Fruit fly (Drosophila melanogaster): ENCODE measurements around the gene CG4367.

CG4367 gene

DNA sequence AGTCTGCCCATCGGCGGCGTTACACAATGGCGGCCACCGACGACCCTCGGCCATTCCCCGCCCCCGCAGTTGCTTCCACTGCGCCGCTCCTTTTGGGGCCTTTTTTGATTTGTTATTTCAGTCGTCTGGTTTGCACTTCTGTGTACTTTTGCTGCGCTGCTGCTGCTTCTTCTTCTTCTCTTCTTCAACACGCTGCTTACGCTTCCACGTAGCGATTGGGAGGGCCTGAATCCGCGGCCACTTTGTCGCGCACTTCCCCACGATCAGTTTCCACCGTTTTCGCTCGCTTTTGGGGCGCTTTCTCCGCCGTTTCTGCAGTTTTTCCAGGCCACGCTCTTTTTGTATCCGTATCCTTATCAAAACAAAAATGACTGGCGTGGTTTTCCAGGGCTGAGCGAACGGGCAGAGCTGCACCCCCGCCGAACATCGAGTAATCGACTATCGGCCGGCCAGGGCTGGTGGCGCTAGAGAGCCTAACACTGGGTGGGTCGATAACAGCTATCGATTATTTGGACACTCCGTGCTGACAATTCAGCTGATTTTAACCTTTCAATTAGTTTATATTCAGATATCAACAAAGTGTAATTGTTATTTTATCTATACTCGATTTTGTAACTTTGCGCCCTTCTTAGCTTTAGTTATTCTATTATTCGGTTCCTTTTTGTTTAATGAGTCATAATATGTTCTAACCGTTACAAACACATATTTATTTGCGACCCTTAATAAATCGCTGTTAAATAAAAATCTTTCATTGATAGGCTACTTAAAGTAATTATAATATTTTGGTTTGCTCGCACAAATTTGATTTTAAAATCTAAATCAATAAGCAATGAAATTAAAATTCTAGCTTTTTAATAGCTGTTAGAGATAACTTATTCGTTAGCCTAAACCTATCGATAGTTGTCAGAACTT is 23.1 kb upstream of the CG4367 start, which contains the start of the genes CG4360 and Sirt2 (continued):
- no peak for TF ChIP-seq cad (GFP tag; optimal IDR thresholded peaks at IDR 0.05)
- peak; percentile 88 for TF ChIP-seq BEAF-32 (GFP tag; optimal IDR thresholded peaks at IDR 0.05)
- TF ChIP-seq btn (GFP tag; optimal IDR thresholded peaks at IDR 0.05) = no peak
- peak; percentile 27; the same call in 1 of the 3 replicates for TF ChIP-seq CG11695 (GFP tag; IDR thresholded peaks at IDR 0.05)
- TF ChIP-seq dati (GFP tag; IDR thresholded peaks at IDR 0.05) = no peak
- no peak for TF ChIP-seq ab (GFP tag; optimal IDR thresholded peaks at IDR 0.05)
- no peak for TF ChIP-seq twi (tag; optimal IDR thresholded peaks at IDR 0.05)
- peak; percentile 81 for TF ChIP-seq mld (GFP tag; IDR thresholded peaks at IDR 0.05; ENCODE audit: partially characterized antibody)
- TF ChIP-seq ssp (GFP tag; IDR thresholded peaks at IDR 0.05) = peak; percentile 44; the same call in 1 of the 2 replicates
- no peak for TF ChIP-seq zf30C (GFP tag; optimal IDR thresholded peaks at IDR 0.05)
- peak; percentile 47 for TF ChIP-seq shn (GFP tag; optimal IDR thresholded peaks at IDR 0.05)
- TF ChIP-seq Hmr (GFP tag; optimal IDR thresholded peaks at IDR 0.05) = peak; percentile 54
- TF ChIP-seq sens (GFP tag) = peak; percentile 87
- no peak for TF ChIP-seq wdn (GFP tag; IDR thresholded peaks at IDR 0.05)
- TF ChIP-seq CG7357 (GFP tag; IDR thresholded peaks at IDR 0.05) = no peak
- peak; percentile 50 for TF ChIP-seq CG14710 (tag; optimal IDR thresholded peaks at IDR 0.05)
- peak; percentile 51 for TF ChIP-seq CG3847 (GFP tag; IDR thresholded peaks at IDR 0.05)
- peak; percentile 59 for TF ChIP-seq CG30403 (GFP tag; optimal IDR thresholded peaks at IDR 0.05)
- peak; percentile 22; the same call in 1 of the 2 replicates for TF ChIP-seq H2.0 (GFP tag; IDR thresholded peaks at IDR 0.05)
- peak; percentile 87 for TF ChIP-seq CG16813 (GFP tag; IDR thresholded peaks at IDR 0.05; ENCODE audit: partially characterized antibody)
- no peak for TF ChIP-seq CkIIα-i1 (GFP tag; IDR thresholded peaks at IDR 0.05)
- TF ChIP-seq br (optimal IDR thresholded peaks at IDR 0.05) = no peak
- TF ChIP-seq CG9609 (GFP tag; optimal IDR thresholded peaks at IDR 0.05) = peak; percentile 47
- TF ChIP-seq CG4707 (GFP tag; optimal IDR thresholded peaks at IDR 0.05) = no peak
- peak; percentile 39 for TF ChIP-seq ems (GFP tag; optimal IDR thresholded peaks at IDR 0.05)
- 0 out of 3 replicates have a peak, but pooled peaks have one; percentile 18 for TF ChIP-seq Mrtf (GFP tag; IDR thresholded peaks at IDR 0.05)
- TF ChIP-seq klu (GFP tag; IDR thresholded peaks at IDR 0.05) = peak; percentile 28
- peak; percentile 32 for TF ChIP-seq Meics (GFP tag; optimal IDR thresholded peaks at IDR 0.05)
- TF ChIP-seq ap (GFP tag; IDR thresholded peaks at IDR 0.05) = no peak
- peak; percentile 15; the same call in 1 of the 2 replicates for TF ChIP-seq CG11085 (GFP tag; IDR thresholded peaks at IDR 0.05)
- peak; percentile 36; the same call in 1 of the 2 replicates for TF ChIP-seq NFAT (GFP tag; IDR thresholded peaks at IDR 0.05)
- no peak for TF ChIP-seq CG2889 (GFP tag; IDR thresholded peaks at IDR 0.05)
- no peak for TF ChIP-seq run (tag; optimal IDR thresholded peaks at IDR 0.05)
- peak; percentile 46; the same call in 1 of the 3 replicates for TF ChIP-seq CG34224 (GFP tag; IDR thresholded peaks at IDR 0.05; ENCODE audit: partially characterized antibody)
- peak; percentile 60 for TF ChIP-seq mam (GFP tag; optimal IDR thresholded peaks at IDR 0.05)
- TF ChIP-seq CG9817 (tag; optimal IDR thresholded peaks at IDR 0.05) = peak; percentile 35
- TF ChIP-seq grau (tag; optimal IDR thresholded peaks at IDR 0.05) = peak; percentile 19
- TF ChIP-seq CoRest (tag; optimal IDR thresholded peaks at IDR 0.05) = peak; percentile 6
- no peak for TF ChIP-seq CG6689 (GFP tag; IDR thresholded peaks at IDR 0.05)
- no peak for TF ChIP-seq Nf-YC (tag; optimal IDR thresholded peaks at IDR 0.05)
- TF ChIP-seq eve (GFP tag; optimal IDR thresholded peaks at IDR 0.05) = no peak
- peak; percentile 100 for TF ChIP-seq Dref (GFP tag; IDR thresholded peaks at IDR 0.05)
- TF ChIP-seq H15 (GFP tag; IDR thresholded peaks at IDR 0.05) = peak; percentile 53; the same call in 1 of the 3 replicates
- peak; percentile 20 for TF ChIP-seq CG8944 (GFP tag; optimal IDR thresholded peaks at IDR 0.05)
- no peak for TF ChIP-seq CG4730 (GFP tag; IDR thresholded peaks at IDR 0.05)
- no peak for TF ChIP-seq HHEX (GFP tag; optimal IDR thresholded peaks at IDR 0.05)
- no peak for TF ChIP-seq disco-r (GFP tag; optimal IDR thresholded peaks at IDR 0.05)
- TF ChIP-seq CG10654 (GFP tag; optimal IDR thresholded peaks at IDR 0.05) = no peak
- TF ChIP-seq tna (GFP tag; IDR thresholded peaks at IDR 0.05; ENCODE audit: partially characterized antibody) = peak; percentile 82
- peak; percentile 16 for TF ChIP-seq CG17186 (GFP tag; optimal IDR thresholded peaks at IDR 0.05)
